Fruit fly (Drosophila melanogaster) whole organism, pupa: ENCODE measurements around the gene Prps.

Experiments used
- CG10348 ChIP-seq: fragments of 200-800 bp; sonication (Bioruptor generic); IDR thresholded peaks from 2 replicates; pipeline ENCODE4 v1.3.6; 2022; ENCODE audit warnings: missing biosample characterization, missing genetic modification characterization
- CG12605 ChIP-seq: fragments of 200-800 bp; sonication (Bioruptor generic); IDR thresholded peaks from 2 replicates; pipeline ENCODE4 v1.3.6; 2022; ENCODE audit warnings: missing biosample characterization, missing genetic modification characterization
- CG13204 ChIP-seq: fragments of 200-800 bp; sonication (Bioruptor generic); optimal IDR thresholded peaks from 2 replicates; lab custom pipeline; 2018; ENCODE audit warnings: missing biosample characterization, mild to moderate bottlenecking, missing genetic modification characterization, moderate library complexity
- CG14655 ChIP-seq: fragments of 200-800 bp; sonication (Bioruptor generic); optimal IDR thresholded peaks from 3 replicates; lab custom pipeline; 2017; ENCODE audit warnings: mild to moderate bottlenecking, missing biosample characterization, missing genetic modification reagents, missing genetic modification characterization
- CG15710 ChIP-seq: fragments of 200-800 bp; sonication (Bioruptor generic); optimal IDR thresholded peaks from 2 replicates; lab custom pipeline; 2018; ENCODE audit warnings: missing biosample characterization, mild to moderate bottlenecking, missing genetic modification characterization, moderate library complexity
- CG17806 ChIP-seq: fragments of 200-800 bp; sonication (Bioruptor generic); optimal IDR thresholded peaks from 2 replicates; lab custom pipeline; 2018; ENCODE audit warnings: missing biosample characterization, mild to moderate bottlenecking, missing genetic modification characterization, moderate library complexity
- CG32121 ChIP-seq: fragments of 200-800 bp; sonication (Bioruptor generic); IDR thresholded peaks from 2 replicates; pipeline ENCODE4 v1.3.6; 2022; ENCODE audit warnings: missing biosample characterization, missing genetic modification characterization
- CG34367 ChIP-seq: fragments of 200-800 bp; sonication (Bioruptor generic); optimal IDR thresholded peaks from 2 replicates; lab custom pipeline; 2018; ENCODE audit warnings: missing biosample characterization, mild to moderate bottlenecking, missing genetic modification characterization
- CG4496 ChIP-seq: fragments of 200-800 bp; sonication (Bioruptor generic); IDR thresholded peaks from 3 replicates; pipeline ENCODE4 v1.3.6; 2022; ENCODE audit warnings: missing biosample characterization, missing genetic modification characterization
- CG8159 ChIP-seq: fragments of 200-800 bp; sonication (Bioruptor generic); optimal IDR thresholded peaks from 3 replicates; lab custom pipeline; 2018; ENCODE audit warnings: missing biosample characterization, mild to moderate bottlenecking, missing genetic modification characterization, moderate library complexity
- CG8301 ChIP-seq: fragments of 200-800 bp; sonication (Bioruptor generic); optimal IDR thresholded peaks from 2 replicates; lab custom pipeline; 2018; ENCODE audit warnings: missing biosample characterization, mild to moderate bottlenecking, missing genetic modification characterization
- CG9948 ChIP-seq: fragments of 200-800 bp; sonication (Bioruptor generic); optimal IDR thresholded peaks from 2 replicates; lab custom pipeline; 2018; ENCODE audit warnings: missing biosample characterization, mild to moderate bottlenecking, missing genetic modification characterization, moderate library complexity
- D1 ChIP-seq: fragments of 200-800 bp; sonication (Bioruptor generic); optimal IDR thresholded peaks from 2 replicates; lab custom pipeline; 2018; ENCODE audit warnings: missing biosample characterization, mild to moderate bottlenecking, missing genetic modification characterization, moderate library complexity
- EcR ChIP-seq: fragments of 200-800 bp; sonication (Bioruptor generic); optimal IDR thresholded peaks from 3 replicates; lab custom pipeline; 2019; ENCODE audit warnings: missing biosample characterization, missing genetic modification characterization, mild to moderate bottlenecking, moderate library complexity, missing genetic modification reagents
- Ets98B ChIP-seq: fragments of 200-800 bp; sonication (Bioruptor generic); IDR thresholded peaks from 2 replicates; pipeline ENCODE4 v1.3.6; 2022; ENCODE audit warnings: missing biosample characterization, missing genetic modification characterization
- Pif1A ChIP-seq: fragments of 200-800 bp; sonication (Bioruptor generic); optimal IDR thresholded peaks from 3 replicates; lab custom pipeline; 2016; ENCODE audit warnings: missing biosample characterization, missing genetic modification characterization
- Pif1B ChIP-seq: fragments of 200-800 bp; sonication (Bioruptor generic); optimal IDR thresholded peaks from 3 replicates; lab custom pipeline; 2016; ENCODE audit warnings: missing biosample characterization, missing genetic modification characterization
- Snoo ChIP-seq: fragments of 200-800 bp; sonication (Bioruptor generic); optimal IDR thresholded peaks from 3 replicates; lab custom pipeline; 2017; ENCODE audit warnings: missing biosample characterization, mild to moderate bottlenecking, missing genetic modification characterization, inconsistent platforms
- fd96Ca ChIP-seq: fragments of 200-800 bp; sonication (Bioruptor generic); IDR thresholded peaks from 3 replicates; pipeline ENCODE4 v1.3.6; 2022; ENCODE audit warnings: missing biosample characterization, missing genetic modification characterization
- gl ChIP-seq: fragments of 200-800 bp; sonication (Bioruptor generic); optimal IDR thresholded peaks from 2 replicates; lab custom pipeline; 2018; ENCODE audit warnings: missing biosample characterization, mild to moderate bottlenecking, missing genetic modification characterization
- rn ChIP-seq: fragments of 200-800 bp; sonication (Bioruptor generic); IDR thresholded peaks from 2 replicates; pipeline ENCODE4 v1.3.6; 2022; ENCODE audit warnings: missing biosample characterization, missing genetic modification characterization

Prps gene

DNA sequence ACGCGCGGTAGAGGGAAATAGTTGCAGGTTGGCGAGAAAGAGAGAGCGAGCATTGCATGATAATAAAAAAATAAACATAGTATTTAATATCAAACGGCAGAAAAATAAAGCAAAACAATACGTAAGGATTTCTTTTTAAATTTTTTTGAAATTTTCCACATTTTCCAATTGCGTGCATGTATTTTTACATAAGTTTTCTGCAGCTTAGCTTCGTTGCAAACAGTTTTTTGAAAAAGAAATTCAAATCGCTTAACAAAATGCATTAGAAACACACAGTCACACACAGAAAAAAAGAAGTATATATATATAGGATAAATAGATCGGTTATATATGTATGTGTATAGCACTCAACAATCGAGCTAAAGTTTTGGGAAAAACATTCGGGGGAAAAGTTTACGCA lies 7.8 kb downstream of the Prps start:
- TF ChIP-seq CG17806 (tag; lab: Kevin White, UChicago) (no peak), CG8301 (tag; lab: Kevin White, UChicago) (no peak), Pif1B (no peak), CG9948 (tag; lab: Kevin White, UChicago) (no peak)

dm6 chr3L:9687536-9687935 lies 9.0 kb downstream of the Prps start:
- TF ChIP-seq Snoo (tag; lab: Kevin White, UChicago) = no peak
- TF ChIP-seq Pif1A (GFP tag; lab: Kevin White, UChicago) = no peak
- TF ChIP-seq Ets98B (GFP tag; lab: Robert Waterston, UW) = no peak

DNA sequence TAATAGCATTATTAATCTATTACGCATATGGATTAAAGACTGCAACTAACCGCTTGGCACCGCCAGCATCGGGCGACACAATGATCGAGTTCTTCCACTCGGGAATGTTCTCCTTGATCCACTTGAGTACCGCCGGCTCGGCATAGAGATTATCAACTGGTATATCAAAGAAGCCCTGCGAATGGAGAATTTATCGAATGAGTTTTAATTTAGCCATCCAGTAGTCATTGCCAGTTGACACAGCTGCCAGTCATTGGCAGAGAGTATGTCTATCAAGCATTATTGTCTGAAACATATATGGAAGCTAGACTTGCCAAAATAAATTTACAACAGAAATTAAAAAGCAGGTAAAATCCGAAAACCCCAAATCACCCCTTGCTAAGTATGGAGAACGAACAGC lies 11.6 kb downstream of the Prps start, which contains the start of gene CG16719:
Gene CG16719 (plus strand): TSS at position 301 of the 400 bp plus-strand sequence.
- TF ChIP-seq Snoo (tag; lab: Kevin White, UChicago) = no peak
- TF ChIP-seq Pif1B = no peak
- no peak for TF ChIP-seq CG4496 (GFP tag; lab: Robert Waterston, UW)
- TF ChIP-seq CG9948 (tag; lab: Kevin White, UChicago) = no peak
- no peak for TF ChIP-seq gl
- TF ChIP-seq CG12605 = no peak

dm6 chr3L:9680968-9681367 lies 15.5 kb downstream of the Prps start, which contains the start of gene alphaTub67C:
alphaTub67C (plus strand) TSS chr3L:9681268.
- TF ChIP-seq D1 (no peak), rn (GFP tag; lab: Robert Waterston, UW) (no peak), CG14655 (no peak), CG9948 (tag; lab: Kevin White, UChicago) (no peak), CG12605 (no peak), CG10348 (no peak), Pif1B (no peak), CG15710 (no peak), CG8159 (no peak), CG13204 (GFP tag; lab: Kevin White, UChicago) (no peak), fd96Ca (GFP tag; lab: Robert Waterston, UW) (no peak), CG4496 (GFP tag; lab: Robert Waterston, UW) (no peak), Ets98B (GFP tag; lab: Robert Waterston, UW) (no peak), EcR (GFP tag; lab: Kevin White, UChicago) (no peak), Snoo (tag; lab: Kevin White, UChicago) (no peak), CG32121 (GFP tag; lab: Robert Waterston, UW) (no peak)

- TF ChIP-seq CG32121 (GFP tag; lab: Robert Waterston, UW) = no peak
- no peak for TF ChIP-seq CG15710
- TF ChIP-seq CG9948 (tag; lab: Kevin White, UChicago) = no peak
- TF ChIP-seq CG8301 (tag; lab: Kevin White, UChicago) = no peak
- TF ChIP-seq rn (GFP tag; lab: Robert Waterston, UW) = no peak
- TF ChIP-seq CG13204 (GFP tag; lab: Kevin White, UChicago) = no peak
- TF ChIP-seq fd96Ca (GFP tag; lab: Robert Waterston, UW) = no peak
- TF ChIP-seq gl = no peak
- TF ChIP-seq EcR (GFP tag; lab: Kevin White, UChicago) = no peak
- no peak for TF ChIP-seq CG10348
- TF ChIP-seq Pif1B = no peak
- TF ChIP-seq CG8159 = no peak
- TF ChIP-seq CG34367 (tag; lab: Kevin White, UChicago) = no peak
Observed at dm6 chr3L:9678994-9679393, 17.5 kb downstream of the Prps start, which contains the start of the genes fry and CG16717. fry (minus strand) TSS chr3L:9679103. CG16717 (plus strand) TSS chr3L:9679201.

dm6 chr3L:9678007-9678497 lies 18.4 kb downstream of the Prps start:
- TF ChIP-seq Pif1B (peak; percentile 20), CG34367 (tag; lab: Kevin White, UChicago) (no peak), CG17806 (tag; lab: Kevin White, UChicago) (peak; percentile 3), CG32121 (GFP tag; lab: Robert Waterston, UW) (no peak), CG9948 (tag; lab: Kevin White, UChicago) (no peak), Snoo (tag; lab: Kevin White, UChicago) (no peak), Pif1A (GFP tag; lab: Kevin White, UChicago) (peak; percentile 43), fd96Ca (GFP tag; lab: Robert Waterston, UW) (no peak), CG8301 (tag; lab: Kevin White, UChicago) (peak; percentile 16), CG8159 (no peak), EcR (GFP tag; lab: Kevin White, UChicago) (peak; percentile 85)

DNA sequence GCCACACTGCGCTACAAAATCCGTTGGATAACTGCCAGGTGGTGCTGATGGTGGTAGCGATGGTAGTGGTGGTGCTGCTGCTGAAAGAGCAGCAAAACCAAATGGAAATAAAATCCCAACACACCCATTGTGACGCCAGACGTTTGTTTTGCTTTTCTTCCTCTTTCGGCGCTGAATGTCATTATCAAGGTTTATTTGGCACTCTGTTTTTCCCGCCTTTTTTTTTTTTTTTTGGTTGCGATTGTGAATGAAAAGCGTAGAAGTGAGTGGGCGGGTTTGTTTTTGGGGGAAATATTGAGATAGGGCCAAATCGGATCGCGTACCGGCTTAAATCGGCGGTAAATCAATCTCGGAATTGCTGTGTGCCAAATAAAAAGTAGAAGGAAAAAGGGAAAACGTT lies 19.2 kb downstream of the Prps start:
- no peak for TF ChIP-seq Pif1B
- no peak for TF ChIP-seq CG9948 (tag; lab: Kevin White, UChicago)
- TF ChIP-seq CG13204 (GFP tag; lab: Kevin White, UChicago) = no peak
- TF ChIP-seq CG34367 (tag; lab: Kevin White, UChicago) = no peak
- no peak for TF ChIP-seq CG4496 (GFP tag; lab: Robert Waterston, UW)
- no peak for TF ChIP-seq rn (GFP tag; lab: Robert Waterston, UW)
- TF ChIP-seq CG32121 (GFP tag; lab: Robert Waterston, UW) = no peak
- TF ChIP-seq EcR (GFP tag; lab: Kevin White, UChicago) = no peak
- no peak for TF ChIP-seq CG8159
- TF ChIP-seq CG14655 = no peak
